Fruit fly (Drosophila melanogaster) whole organism, embryonic: ENCODE data around the gene Ir75d.
A peak's percentile ranks its signal among the peaks of the same experiment; 100 is the strongest.

Experiments used
- Atf6 ChIP-seq: fragments of 200-800 bp; sonication (Bioruptor generic); IDR thresholded peaks from 2 replicates; pipeline ENCODE4 v1.3.6; 2022; ENCODE audit warnings: missing biosample characterization, missing genetic modification characterization
- Bgb ChIP-seq: fragments of 200-800 bp; sonication (Bioruptor generic); IDR thresholded peaks from 2 replicates; pipeline ENCODE4 v1.3.6; 2022; ENCODE audit warnings: missing biosample characterization, missing genetic modification characterization; ENCODE audit not compliant: partially characterized antibody
- BtbVII ChIP-seq: fragments of 200-800 bp; sonication (Bioruptor generic); optimal IDR thresholded peaks from 3 replicates; lab custom pipeline; 2017; ENCODE audit warnings: missing biosample characterization, mild to moderate bottlenecking, missing genetic modification characterization
- CG10209 ChIP-seq: fragments of 200-800 bp; sonication (Bioruptor generic); optimal IDR thresholded peaks from 3 replicates; lab custom pipeline; 2017; ENCODE audit warnings: missing biosample characterization, mild to moderate bottlenecking, missing genetic modification characterization, missing genetic modification reagents
- CG11695 ChIP-seq: fragments of 200-800 bp; sonication (Bioruptor generic); IDR thresholded peaks from 3 replicates; pipeline ENCODE4 v1.3.6; 2022; ENCODE audit warnings: missing biosample characterization, missing genetic modification characterization
- CG12769 ChIP-seq: fragments of 200-800 bp; sonication (Bioruptor generic); optimal IDR thresholded peaks from 2 replicates; lab custom pipeline; 2019; ENCODE audit warnings: missing biosample characterization, mild to moderate bottlenecking, missing genetic modification characterization, moderate library complexity
- CG14014 ChIP-seq: fragments of 200-800 bp; sonication (Bioruptor generic); IDR thresholded peaks from 2 replicates; pipeline ENCODE4 v1.3.6; 2022; ENCODE audit warnings: missing biosample characterization, missing genetic modification characterization
- CG1647 ChIP-seq: fragments of 200-800 bp; sonication (Bioruptor generic); optimal IDR thresholded peaks from 3 replicates; lab custom pipeline; 2016; ENCODE audit warnings: missing biosample characterization, missing genetic modification characterization
- CG16813 ChIP-seq: fragments of 200-800 bp; sonication (Bioruptor generic); IDR thresholded peaks from 3 replicates; pipeline ENCODE4 v1.3.6; 2022; ENCODE audit warnings: missing biosample characterization, missing genetic modification characterization; ENCODE audit not compliant: partially characterized antibody
- CG17359 ChIP-seq: fragments of 200-800 bp; sonication (Bioruptor generic); optimal IDR thresholded peaks from 3 replicates; lab custom pipeline; 2018; ENCODE audit warnings: missing biosample characterization, mild to moderate bottlenecking, missing genetic modification characterization, moderate library complexity
- CG17568 ChIP-seq: fragments of 200-800 bp; sonication (Bioruptor generic); optimal IDR thresholded peaks from 2 replicates; lab custom pipeline; 2018; ENCODE audit warnings: missing biosample characterization, mild to moderate bottlenecking, missing genetic modification characterization, moderate library complexity
- CG32772 ChIP-seq: fragments of 200-800 bp; sonication (Bioruptor generic); IDR thresholded peaks from 2 replicates; pipeline ENCODE4 v1.3.6; 2022; ENCODE audit warnings: missing biosample characterization, missing genetic modification characterization
- CG33557 ChIP-seq: fragments of 200-800 bp; sonication (Bioruptor generic); optimal IDR thresholded peaks from 2 replicates; lab custom pipeline; 2019; ENCODE audit warnings: missing biosample characterization, mild to moderate bottlenecking, missing genetic modification characterization, moderate library complexity
- CG34422 ChIP-seq: fragments of 200-800 bp; sonication (Bioruptor generic); IDR thresholded peaks from 3 replicates; pipeline ENCODE4 v1.3.6; 2022; ENCODE audit warnings: missing biosample characterization, missing genetic modification characterization
- CG6689 ChIP-seq: fragments of 200-800 bp; sonication (Bioruptor generic); IDR thresholded peaks from 2 replicates; pipeline ENCODE4 v1.3.6; 2022; ENCODE audit warnings: missing biosample characterization, missing genetic modification characterization
- CG9797 ChIP-seq: fragments of 200-800 bp; sonication (Bioruptor generic); optimal IDR thresholded peaks from 3 replicates; lab custom pipeline; 2018; ENCODE audit warnings: missing biosample characterization, mild to moderate bottlenecking, missing genetic modification characterization
- Dek ChIP-seq: fragments of 200-800 bp; sonication (Bioruptor generic); optimal IDR thresholded peaks from 3 replicates; lab custom pipeline; 2019; ENCODE audit warnings: missing biosample characterization, mild to moderate bottlenecking, missing genetic modification characterization, moderate library complexity
- Doc3 ChIP-seq: fragments of 200-800 bp; sonication (Bioruptor generic); IDR thresholded peaks from 3 replicates; pipeline ENCODE4 v1.3.6; 2022; ENCODE audit warnings: missing biosample characterization, missing genetic modification characterization; ENCODE audit not compliant: partially characterized antibody
- Dp ChIP-seq: fragments of 200-800 bp; sonication (Bioruptor generic); optimal IDR thresholded peaks from 2 replicates; lab custom pipeline; 2018; ENCODE audit warnings: missing biosample characterization, mild to moderate bottlenecking, missing genetic modification characterization, moderate library complexity
- GATAe ChIP-seq: fragments of 200-800 bp; sonication (Bioruptor generic); conservative IDR thresholded peaks from 2 replicates; pipeline ENCODE4 v1.3.6; 2022; ENCODE audit warnings: missing biosample characterization, missing genetic modification characterization
- HLH4C ChIP-seq: fragments of 200-800 bp; sonication (Bioruptor generic); IDR thresholded peaks from 3 replicates; pipeline ENCODE4 v1.3.6; 2022; ENCODE audit warnings: missing biosample characterization, missing genetic modification characterization; ENCODE audit not compliant: partially characterized antibody
- Hmx ChIP-seq: fragments of 200-800 bp; sonication (Bioruptor generic); optimal IDR thresholded peaks from 2 replicates; lab custom pipeline; 2016; ENCODE audit warnings: missing biosample characterization, missing genetic modification characterization
- Hr3 ChIP-seq: fragments of 200-800 bp; sonication (Bioruptor generic); optimal IDR thresholded peaks from 3 replicates; lab custom pipeline; 2016; ENCODE audit warnings: missing biosample characterization, missing genetic modification characterization
- Hr39 ChIP-seq: fragments of >200 bp; optimal IDR thresholded peaks from 2 replicates; lab custom pipeline; 2017
- MESR4 ChIP-seq: fragments of 200-800 bp; sonication (Bioruptor generic); optimal IDR thresholded peaks from 2 replicates; lab custom pipeline; 2018; ENCODE audit warnings: missing biosample characterization, mild to moderate bottlenecking, missing genetic modification characterization, moderate library complexity
- Myb ChIP-seq: fragments of 200-800 bp; sonication (Bioruptor generic); optimal IDR thresholded peaks from 2 replicates; lab custom pipeline; 2016; ENCODE audit warnings: missing biosample characterization, missing genetic modification characterization
- NC2α ChIP-seq: fragments of 200-800 bp; sonication (Bioruptor generic); optimal IDR thresholded peaks from 2 replicates; lab custom pipeline; 2016; ENCODE audit warnings: missing biosample characterization, missing genetic modification characterization
- Rfx ChIP-seq: fragments of 200-800 bp; sonication (Bioruptor generic); IDR thresholded peaks from 2 replicates; pipeline ENCODE4 v1.3.6; 2022; ENCODE audit warnings: missing biosample characterization, missing genetic modification characterization
- Scr ChIP-seq: fragments of 200-800 bp; sonication (Bioruptor generic); IDR thresholded peaks from 2 replicates; pipeline ENCODE4 v1.3.6; 2022; ENCODE audit warnings: missing biosample characterization, missing genetic modification characterization; ENCODE audit not compliant: partially characterized antibody
- Side ChIP-seq: fragments of 200-800 bp; sonication (Bioruptor generic); optimal IDR thresholded peaks from 2 replicates; lab custom pipeline; 2016; ENCODE audit warnings: missing biosample characterization, missing genetic modification characterization
- Sry-β ChIP-seq: fragments of 200-800 bp; sonication (Bioruptor generic); optimal IDR thresholded peaks from 2 replicates; lab custom pipeline; 2018; ENCODE audit warnings: missing biosample characterization, mild to moderate bottlenecking, missing genetic modification characterization, moderate library complexity
- Sry-δ ChIP-seq: fragments of 200-800 bp; sonication (Bioruptor generic); optimal IDR thresholded peaks from 2 replicates; lab custom pipeline; 2016; ENCODE audit warnings: missing biosample characterization, missing genetic modification characterization
- Vsx1 ChIP-seq: fragments of 200-800 bp; sonication (Bioruptor generic); optimal IDR thresholded peaks from 2 replicates; lab custom pipeline; 2017; ENCODE audit warnings: missing biosample characterization, mild to moderate bottlenecking, missing genetic modification characterization, missing genetic modification reagents
- Xrp1 ChIP-seq: fragments of 200-800 bp; sonication (Bioruptor generic); IDR thresholded peaks from 2 replicates; pipeline ENCODE4 v1.3.6; 2022; ENCODE audit warnings: missing biosample characterization, missing genetic modification characterization
- ap ChIP-seq: fragments of 200-800 bp; sonication (Bioruptor generic); IDR thresholded peaks from 2 replicates; pipeline ENCODE4 v1.3.6; 2022; ENCODE audit warnings: missing biosample characterization, missing genetic modification characterization
- caup ChIP-seq: fragments of 200-800 bp; sonication (Bioruptor generic); optimal IDR thresholded peaks from 3 replicates; lab custom pipeline; 2017; ENCODE audit warnings: missing biosample characterization, mild to moderate bottlenecking, missing genetic modification characterization, moderate library complexity; ENCODE audit not compliant: severe bottlenecking
- croc ChIP-seq: fragments of 200-800 bp; sonication (Bioruptor generic); conservative IDR thresholded peaks from 3 replicates; pipeline ENCODE4 v1.3.6; 2022; ENCODE audit warnings: missing biosample characterization, missing genetic modification characterization
- ham ChIP-seq: fragments of 200-800 bp; sonication (Bioruptor generic); IDR thresholded peaks from 2 replicates; pipeline ENCODE4 v1.3.6; 2022; ENCODE audit warnings: missing biosample characterization, missing genetic modification characterization
- hkb ChIP-seq, 2 experiments: fragments of 200-800 bp in 1 of 2; fragments of >200 bp in 1 of 2; sonication (Bioruptor generic) in 1 of 2; IDR thresholded peaks in 1 of 2; optimal IDR thresholded peaks in 1 of 2; 2 replicates each; pipeline versions ENCODE4 v1.3.6 to Lab custom; 2017 to 2022; ENCODE audit warnings: missing biosample characterization in 1 of 2, missing genetic modification characterization in 1 of 2
- lov ChIP-seq, 2 experiments: fragments of 200-800 bp in 1 of 2; fragments of >200 bp in 1 of 2; sonication (Bioruptor generic) in 1 of 2; IDR thresholded peaks in 1 of 2; optimal IDR thresholded peaks in 1 of 2; 2 replicates in 1 of 2; 3 replicates in 1 of 2; pipeline versions ENCODE4 v1.3.6 to Lab custom; 2017 to 2022; ENCODE audit warnings: missing biosample characterization in 1 of 2, missing genetic modification characterization in 1 of 2
- mam ChIP-seq: fragments of 200-800 bp; sonication (Bioruptor generic); optimal IDR thresholded peaks from 3 replicates; lab custom pipeline; 2016; ENCODE audit warnings: missing biosample characterization, missing genetic modification characterization
- mirr ChIP-seq: fragments of 200-800 bp; sonication (Bioruptor generic); optimal IDR thresholded peaks from 3 replicates; lab custom pipeline; 2018; ENCODE audit warnings: missing biosample characterization, mild to moderate bottlenecking, missing genetic modification characterization
- nerfin-1 ChIP-seq: fragments of 200-800 bp; sonication (Bioruptor generic); optimal IDR thresholded peaks from 3 replicates; lab custom pipeline; 2019; ENCODE audit warnings: missing biosample characterization, mild to moderate bottlenecking, missing genetic modification characterization, moderate library complexity
- slbo ChIP-seq: fragments of 200-800 bp; sonication (Bioruptor generic); IDR thresholded peaks from 2 replicates; pipeline ENCODE4 v1.3.6; 2022; ENCODE audit warnings: missing biosample characterization, missing genetic modification characterization
- slp2 ChIP-seq: fragments of 200-800 bp; sonication (Bioruptor generic); optimal IDR thresholded peaks from 2 replicates; lab custom pipeline; 2016; ENCODE audit warnings: missing biosample characterization, missing genetic modification characterization
- so ChIP-seq: fragments of 200-800 bp; sonication (Bioruptor generic); IDR thresholded peaks from 3 replicates; pipeline ENCODE4 v1.3.6; 2022; ENCODE audit warnings: missing biosample characterization, missing genetic modification characterization
- tx ChIP-seq: fragments of 200-800 bp; sonication (Bioruptor generic); optimal IDR thresholded peaks from 2 replicates; lab custom pipeline; 2016; ENCODE audit warnings: missing biosample characterization, missing genetic modification characterization
- wor ChIP-seq: fragments of 200-800 bp; sonication (Bioruptor generic); IDR thresholded peaks from 2 replicates; pipeline ENCODE4 v1.3.6; 2022; ENCODE audit warnings: missing biosample characterization, missing genetic modification characterization

The Ir75d gene

DNA sequence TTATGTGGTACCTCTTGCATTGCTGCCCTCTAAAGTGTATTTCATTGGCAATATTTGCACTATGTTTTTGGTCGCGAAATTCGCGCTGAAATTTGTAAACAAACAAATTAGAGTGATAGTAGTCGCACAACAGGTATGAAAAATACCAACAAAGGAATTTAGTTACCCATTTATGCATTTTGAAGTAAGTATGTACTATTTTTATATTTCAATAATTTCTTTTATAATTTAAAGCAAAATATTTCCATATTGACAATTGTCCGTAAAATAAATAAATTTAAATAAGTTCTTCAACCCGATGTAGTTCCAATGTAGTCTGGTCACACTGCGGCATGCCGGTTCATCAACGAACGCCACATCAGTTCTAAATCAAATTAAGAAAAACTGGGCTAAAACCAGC is 38.5 kb downstream of the Ir75d start, which contains the start of the genes Rad9 and Uggt (continued):
- TF ChIP-seq Hr3 (GFP tag; lab: Kevin White, UChicago) (peak; percentile 7), Dp (GFP tag; lab: Kevin White, UChicago) (peak; percentile 58), CG32772 (GFP tag; lab: Robert Waterston, UW) (no peak), ham (GFP tag; lab: Robert Waterston, UW) (no peak), Scr (GFP tag; lab: Robert Waterston, UW) (0 out of 2 replicates have a peak, but pooled peaks have one; percentile 43), lov (optimal IDR thresholded peaks at IDR 0.05; lab: Kevin White, UChicago) (no peak), lov (GFP tag; IDR thresholded peaks at IDR 0.05; lab: Robert Waterston, UW) (no peak)

DNA sequence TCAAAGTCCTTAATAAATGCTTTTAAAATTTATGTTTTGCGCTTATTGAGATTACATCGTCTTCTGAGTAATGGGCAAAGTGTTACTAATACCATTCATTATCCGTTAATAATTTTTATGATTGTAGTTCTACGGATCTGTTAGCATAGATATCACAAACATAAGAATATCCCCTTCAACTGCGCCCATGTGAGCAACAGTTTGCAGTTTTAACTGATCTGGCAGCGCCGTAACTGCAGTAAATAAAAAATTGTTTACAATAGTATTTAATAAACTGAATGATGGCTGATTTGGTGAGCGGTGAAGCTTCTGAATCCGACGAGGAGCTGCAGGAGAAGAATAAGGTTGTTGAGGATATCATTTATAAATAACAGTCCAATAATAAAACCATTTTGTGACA is 41.0 kb downstream of the Ir75d start, which contains the start of gene Blos3:
Gene Blos3, plus strand, starts transcription at position 198 of the 400 bp plus-strand sequence.
- TF ChIP-seq Hr39 (lab: Kevin White, UChicago) (no peak), CG17568 (GFP tag; lab: Kevin White, UChicago) (no peak), Myb (peak; percentile 27), CG1647 (GFP tag; lab: Kevin White, UChicago) (peak; percentile 51), MESR4 (GFP tag; lab: Kevin White, UChicago) (peak; percentile 52), Sry-β (GFP tag; lab: Kevin White, UChicago) (no peak), CG12769 (no peak), Rfx (GFP tag; lab: Robert Waterston, UW) (peak; percentile 52; the same call in 1 of the 2 replicates), Hmx (GFP tag; lab: Kevin White, UChicago) (peak; percentile 41), NC2α (GFP tag; lab: Kevin White, UChicago) (peak; percentile 6), wor (GFP tag; lab: Robert Waterston, UW) (no peak), Vsx1 (GFP tag; lab: Kevin White, UChicago) (no peak), Sry-δ (peak; percentile 29), CG10209 (GFP tag; lab: Kevin White, UChicago) (no peak), Dek (tag; lab: Kevin White, UChicago) (peak; percentile 3), tx (GFP tag; lab: Kevin White, UChicago) (peak; percentile 16), croc (GFP tag; lab: Robert Waterston, UW) (no peak), mam (GFP tag; lab: Kevin White, UChicago) (peak; percentile 65), Bgb (GFP tag; lab: Robert Waterston, UW) (no peak), Atf6 (GFP tag; lab: Robert Waterston, UW) (peak; percentile 41), slp2 (GFP tag; lab: Kevin White, UChicago) (peak; percentile 2), CG33557 (GFP tag; lab: Kevin White, UChicago) (no peak), HLH4C (no peak), nerfin-1 (tag; lab: Kevin White, UChicago) (peak; percentile 1), CG11695 (GFP tag; lab: Robert Waterston, UW) (peak; percentile 22; the same call in 1 of the 3 replicates), hkb (optimal IDR thresholded peaks at IDR 0.05; lab: Kevin White, UChicago) (no peak), hkb (GFP tag; IDR thresholded peaks at IDR 0.05; lab: Robert Waterston, UW) (0 out of 2 replicates have a peak, but pooled peaks have one; percentile 34), slbo (GFP tag; lab: Robert Waterston, UW) (peak; percentile 65), CG9797 (GFP tag; lab: Kevin White, UChicago) (no peak), CG16813 (GFP tag; lab: Robert Waterston, UW) (no peak), Doc3 (GFP tag; lab: Robert Waterston, UW) (no peak), GATAe (GFP tag; lab: Robert Waterston, UW) (no peak), mirr (GFP tag; lab: Kevin White, UChicago) (no peak), Xrp1 (GFP tag; lab: Robert Waterston, UW) (peak; percentile 40; the same call in 1 of the 2 replicates), CG6689 (GFP tag; lab: Robert Waterston, UW) (peak; percentile 42; the same call in 1 of the 2 replicates), BtbVII (no peak), CG14014 (GFP tag; lab: Robert Waterston, UW) (0 out of 2 replicates have a peak, but pooled peaks have one; percentile 10), so (no peak), caup (GFP tag; lab: Kevin White, UChicago) (peak; percentile 23), ap (0 out of 2 replicates have a peak, but pooled peaks have one; percentile 7), Side (GFP tag; lab: Kevin White, UChicago) (peak; percentile 65), CG17359 (tag; lab: Kevin White, UChicago) (peak; percentile 58), CG34422 (peak; percentile 25; the same call in 1 of the 3 replicates)
